Worm (Caenorhabditis elegans) whole organism, L1 larva: ENCODE data around the gene T12G3.6.

Experiments used
- C16A3.4 ChIP-seq: fragments of 150-350 bp; optimal IDR thresholded peaks from 2 replicates; lab custom pipeline; 2014; ENCODE audit warnings: missing biosample characterization, missing genetic modification characterization
- aha-1 ChIP-seq: fragments of 150-350 bp; optimal IDR thresholded peaks from 2 replicates; lab custom pipeline; 2014; ENCODE audit warnings: missing biosample characterization, missing genetic modification characterization
- aly-2 ChIP-seq: fragments of 150-350 bp; optimal IDR thresholded peaks from 2 replicates; lab custom pipeline; 2014; ENCODE audit warnings: missing biosample characterization, missing genetic modification characterization
- ceh-8 ChIP-seq: fragments of 200-800 bp; sonication (Bioruptor generic); optimal IDR thresholded peaks from 2 replicates; lab custom pipeline; 2018; ENCODE audit warnings: mild to moderate bottlenecking, missing genetic modification characterization, moderate library complexity, missing compliant biosample characterization
- ces-1 ChIP-seq: fragments of 150-350 bp; optimal IDR thresholded peaks from 2 replicates; lab custom pipeline; 2014; ENCODE audit warnings: missing biosample characterization, missing genetic modification reagents, missing genetic modification characterization
- dsc-1 ChIP-seq: sonication (generic microtip); optimal IDR thresholded peaks from 2 replicates; lab custom pipeline; 2016; ENCODE audit warnings: mild to moderate bottlenecking, missing genetic modification characterization, missing compliant biosample characterization
- efl-1 ChIP-seq, 4 experiments: fragments of 150-350 bp; optimal IDR thresholded peaks in 3 of 4; peaks in 1 of 4; 1 replicate in 1 of 4; 2 replicates in 3 of 4; lab custom pipeline; 2014; ENCODE audit warnings: missing biosample characterization in 2 of 4, missing genetic modification characterization in 2 of 4, missing genetic modification reagents in 2 of 4
- efl-3 ChIP-seq: fragments of 200-800 bp; sonication (Bioruptor generic); optimal IDR thresholded peaks from 2 replicates; lab custom pipeline; 2018; ENCODE audit warnings: mild to moderate bottlenecking, missing genetic modification characterization, missing compliant biosample characterization
- hpl-2 ChIP-seq: fragments of 150-350 bp; optimal IDR thresholded peaks from 2 replicates; lab custom pipeline; 2014; ENCODE audit warnings: missing biosample characterization, missing genetic modification reagents, missing genetic modification characterization
- jun-1 ChIP-seq: fragments of 150-350 bp; optimal IDR thresholded peaks from 2 replicates; lab custom pipeline; 2014; ENCODE audit warnings: missing biosample characterization, missing genetic modification reagents, missing genetic modification characterization
- lin-14 ChIP-seq: fragments of 200-800 bp; sonication (Bioruptor generic); optimal IDR thresholded peaks from 2 replicates; lab custom pipeline; 2018; ENCODE audit warnings: mild to moderate bottlenecking, missing genetic modification characterization, moderate library complexity, missing compliant biosample characterization
- lin-15B ChIP-seq: fragments of 150-350 bp; sonication (generic microtip); optimal IDR thresholded peaks from 3 replicates; lab custom pipeline; 2014; ENCODE audit warnings: missing biosample characterization, missing genetic modification characterization
- lin-35 ChIP-seq, 2 experiments: fragments of 150-350 bp; optimal IDR thresholded peaks; 2 replicates each; lab custom pipeline; 2014; ENCODE audit warnings: missing biosample characterization in 2 of 2, missing genetic modification characterization in 2 of 2, missing genetic modification reagents in 2 of 2
- lin-39 ChIP-seq: fragments of 150-350 bp; optimal IDR thresholded peaks from 2 replicates; lab custom pipeline; 2014; ENCODE audit warnings: missing biosample characterization, missing genetic modification reagents, missing genetic modification characterization
- lsy-2 ChIP-seq, 2 experiments: fragments of 150-350 bp; optimal IDR thresholded peaks; 2 replicates each; lab custom pipeline; 2014; ENCODE audit warnings: missing biosample characterization in 2 of 2, missing genetic modification characterization in 2 of 2
- mdl-1 ChIP-seq, 2 experiments: fragments of 150-350 bp; optimal IDR thresholded peaks; 2 replicates each; lab custom pipeline; 2014 to 2017; ENCODE audit warnings: missing biosample characterization in 2 of 2, missing genetic modification characterization in 2 of 2, inconsistent platforms in 1 of 2
- nhr-11 ChIP-seq: fragments of 150-350 bp; optimal IDR thresholded peaks from 2 replicates; lab custom pipeline; 2014; ENCODE audit warnings: missing biosample characterization, missing genetic modification characterization
- nhr-19 ChIP-seq: fragments of 200-800 bp; sonication (Bioruptor generic); conservative IDR thresholded peaks from 2 replicates; pipeline ENCODE4 v1.3.6; 2022; ENCODE audit warnings: missing genetic modification characterization, missing compliant biosample characterization
- nhr-20 ChIP-seq: sonication (generic microtip); optimal IDR thresholded peaks from 2 replicates; lab custom pipeline; 2016; ENCODE audit warnings: mild to moderate bottlenecking, missing genetic modification characterization, missing compliant biosample characterization
- nhr-47 ChIP-seq: sonication (generic microtip); optimal IDR thresholded peaks from 2 replicates; lab custom pipeline; 2016; ENCODE audit warnings: mild to moderate bottlenecking, missing genetic modification characterization, moderate library complexity, missing compliant biosample characterization
- nhr-71 ChIP-seq: sonication (generic microtip); optimal IDR thresholded peaks from 2 replicates; lab custom pipeline; 2016; ENCODE audit warnings: mild to moderate bottlenecking, missing genetic modification characterization, moderate library complexity, missing compliant biosample characterization
- nhr-76 ChIP-seq: sonication (generic microtip); optimal IDR thresholded peaks from 2 replicates; lab custom pipeline; 2017; ENCODE audit warnings: missing biosample characterization, missing genetic modification characterization
- nhr-84 ChIP-seq: sonication (generic microtip); optimal IDR thresholded peaks from 2 replicates; lab custom pipeline; 2017; ENCODE audit warnings: missing biosample characterization, missing genetic modification characterization
- nhr-90 ChIP-seq: sonication (generic microtip); optimal IDR thresholded peaks from 2 replicates; lab custom pipeline; 2016; ENCODE audit warnings: mild to moderate bottlenecking, missing genetic modification characterization, missing compliant biosample characterization; ENCODE audit not compliant: poor library complexity
- pag-3 ChIP-seq: sonication (generic microtip); optimal IDR thresholded peaks from 2 replicates; lab custom pipeline; 2017; ENCODE audit warnings: missing genetic modification characterization, mild to moderate bottlenecking, missing compliant biosample characterization, antibody characterized with exemption, borderline replicate concordance; ENCODE audit not compliant: insufficient read depth
- rnt-1 ChIP-seq: sonication (generic microtip); optimal IDR thresholded peaks from 2 replicates; lab custom pipeline; 2016; ENCODE audit warnings: mild to moderate bottlenecking, missing genetic modification characterization, moderate library complexity, missing compliant biosample characterization
- skn-1 ChIP-seq: fragments of 150-350 bp; optimal IDR thresholded peaks from 2 replicates; lab custom pipeline; 2014; ENCODE audit warnings: missing biosample characterization, missing genetic modification characterization
- snu-23 ChIP-seq: sonication (generic microtip); optimal IDR thresholded peaks from 2 replicates; lab custom pipeline; 2016; ENCODE audit warnings: missing genetic modification characterization, missing compliant biosample characterization
- sup-37 ChIP-seq: fragments of 200-800 bp; sonication (Bioruptor generic); optimal IDR thresholded peaks from 2 replicates; lab custom pipeline; 2018; ENCODE audit warnings: mild to moderate bottlenecking, missing genetic modification characterization, missing compliant biosample characterization
- swsn-7 ChIP-seq: sonication (generic microtip); optimal IDR thresholded peaks from 2 replicates; lab custom pipeline; 2016; ENCODE audit warnings: missing genetic modification characterization, missing compliant biosample characterization
- tbx-2 ChIP-seq: sonication (generic microtip); optimal IDR thresholded peaks from 2 replicates; lab custom pipeline; 2016; ENCODE audit warnings: missing genetic modification characterization, missing compliant biosample characterization
- unc-98 ChIP-seq: fragments of 200-800 bp; sonication (Bioruptor generic); IDR thresholded peaks from 2 replicates; pipeline ENCODE4 v1.3.6; 2022; ENCODE audit warnings: missing genetic modification characterization, missing compliant biosample characterization
- xbp-1 ChIP-seq: sonication (generic microtip); optimal IDR thresholded peaks from 2 replicates; lab custom pipeline; 2016; ENCODE audit warnings: missing genetic modification characterization, missing compliant biosample characterization
- zag-1 ChIP-seq: fragments of 150-350 bp; optimal IDR thresholded peaks from 2 replicates; lab custom pipeline; 2014; ENCODE audit warnings: missing biosample characterization, missing genetic modification characterization
- ztf-11 ChIP-seq, 2 experiments: sonication (generic microtip); optimal IDR thresholded peaks; 2 replicates each; lab custom pipeline; 2016 to 2017; ENCODE audit warnings: missing genetic modification characterization in 2 of 2, missing biosample characterization in 1 of 2, missing compliant biosample characterization in 1 of 2
- ztf-4 ChIP-seq: fragments of 150-350 bp; optimal IDR thresholded peaks from 2 replicates; lab custom pipeline; 2014; ENCODE audit warnings: missing biosample characterization, missing genetic modification characterization

The T12G3.6 gene

DNA sequence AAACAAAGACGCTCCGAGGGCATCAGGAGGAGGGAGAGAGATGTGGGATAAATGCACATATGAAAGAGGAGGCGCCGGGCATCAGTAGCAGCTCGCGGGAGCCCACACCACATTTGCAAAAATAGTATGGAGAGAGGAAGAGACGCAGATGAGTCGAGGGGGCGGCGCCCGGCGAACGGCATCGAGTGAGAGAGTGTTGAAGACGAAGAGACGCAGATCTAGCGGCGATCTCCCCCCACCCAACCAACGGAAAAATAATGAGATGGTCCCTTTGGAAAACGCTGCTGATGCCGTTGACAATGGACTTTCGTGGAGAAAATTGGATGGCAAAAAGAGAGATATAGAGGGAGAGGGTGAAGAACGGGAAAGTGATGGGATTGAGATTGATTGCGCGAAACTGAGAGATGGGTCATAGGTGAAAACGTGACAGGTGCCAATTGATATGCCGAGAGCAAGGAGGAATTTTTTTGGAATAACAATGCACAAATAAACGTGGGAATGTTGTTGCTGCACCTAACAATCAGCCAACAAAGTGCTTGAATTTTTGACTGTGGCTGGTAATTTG is 18.6 kb downstream of the T12G3.6 start:
- TF ChIP-seq dsc-1 (peak; percentile 43), C16A3.4 (no peak), snu-23 (GFP tag; lab: Kevin White, UChicago) (peak; percentile 43), lin-14 (GFP tag; lab: Kevin White, UChicago) (peak; percentile 96), nhr-90 (no peak), pag-3 (peak; percentile 90), xbp-1 (peak; percentile 25), efl-3 (no peak), nhr-19 (GFP tag; lab: Robert Waterston, UW) (peak; percentile 44), ceh-8 (GFP tag; lab: Kevin White, UChicago) (no peak), skn-1 (tag; lab: Kevin White, UChicago) (no peak), mdl-1 (tag; optimal IDR thresholded peaks at IDR 0.05; lab: Kevin White, UChicago) (peak in 1 of 2 experiments; percentile 14), rnt-1 (tag; lab: Kevin White, UChicago) (peak; percentile 77), lin-35 (GFP tag; optimal IDR thresholded peaks at IDR 0.05; lab: Kevin White, UChicago) (peak in 1 of 2 experiments; percentile 12), swsn-7 (peak; percentile 27), lin-39 (tag; lab: Kevin White, UChicago) (peak; percentile 42), ztf-11 (tag; optimal IDR thresholded peaks at IDR 0.05; lab: Kevin White, UChicago) (no peak), nhr-47 (tag; lab: Kevin White, UChicago) (no peak), nhr-76 (tag; lab: Kevin White, UChicago) (no peak), tbx-2 (tag; lab: Kevin White, UChicago) (peak; percentile 42), efl-1 (optimal IDR thresholded peaks at IDR 0.05; lab: Kevin White, UChicago) (peak in 1 of 2 experiments; percentile 3), efl-1 (GFP tag; optimal IDR thresholded peaks at IDR 0.05 in 1 of 2; lab: Kevin White, UChicago) (peak in 1 of 2 experiments; percentile 73), nhr-20 (peak; percentile 32), lsy-2 (tag; optimal IDR thresholded peaks at IDR 0.05; lab: Kevin White, UChicago) (peak in 1 of 2 experiments; percentile 22), nhr-71 (tag; lab: Kevin White, UChicago) (peak; percentile 81)

DNA sequence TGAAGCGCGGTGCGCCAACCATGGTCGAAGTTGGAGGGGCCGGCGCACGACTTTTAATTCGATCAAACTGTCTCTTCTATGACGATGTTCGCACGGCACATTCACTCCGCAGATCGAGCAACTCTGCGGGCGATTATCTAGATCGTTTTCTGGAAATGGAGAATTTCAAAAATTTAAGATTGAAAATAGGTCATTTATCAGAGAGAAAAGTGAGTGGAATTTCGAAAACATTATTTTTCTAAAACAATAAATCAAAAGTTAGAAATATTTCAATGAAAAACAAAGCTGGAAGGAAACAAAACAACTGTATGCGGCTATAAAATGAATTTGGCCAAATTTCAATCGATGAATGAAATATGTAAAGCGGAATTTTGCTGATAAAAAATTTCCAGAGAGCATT is 20.2 kb downstream of the T12G3.6 start, which contains the start of the genes ZK617.26 and unc-22:
Gene ZK617.26 (minus strand): TSS at position 101 of the 400 bp plus-strand sequence.
Gene unc-22 (minus strand): TSS at position 149 of the 400 bp plus-strand sequence.
- TF ChIP-seq nhr-11 (tag; lab: Kevin White, UChicago) (no peak), mdl-1 (tag; optimal IDR thresholded peaks at IDR 0.05; lab: Kevin White, UChicago) (no peak), aly-2 (no peak), aha-1 (no peak), jun-1 (tag; lab: Kevin White, UChicago) (no peak), hpl-2 (GFP tag; lab: Kevin White, UChicago) (no peak), lin-15B (tag; lab: Kevin White, UChicago) (no peak)

DNA sequence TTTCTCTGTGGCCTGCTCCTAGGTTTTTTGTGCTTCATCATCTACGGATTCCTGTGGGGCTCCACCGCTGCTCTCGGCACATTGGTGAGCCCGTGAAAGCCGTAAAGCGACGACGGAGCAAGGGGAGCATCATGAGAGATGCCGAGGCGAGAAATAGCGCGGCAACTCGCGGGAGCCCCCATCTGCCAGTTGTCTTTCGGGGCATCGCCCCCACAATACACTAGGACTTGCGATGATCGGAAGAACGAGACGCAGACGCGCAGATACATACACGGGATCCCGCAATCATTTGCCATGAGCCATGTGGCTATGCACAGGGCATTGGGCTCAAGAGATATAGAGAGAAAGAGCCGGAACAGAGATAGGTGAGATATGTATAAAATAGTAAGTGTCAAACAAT is 20.7 kb downstream of the T12G3.6 start:
- TF ChIP-seq snu-23 (GFP tag; lab: Kevin White, UChicago) = peak; percentile 41
- no peak for TF ChIP-seq zag-1
- TF ChIP-seq nhr-19 (GFP tag; lab: Robert Waterston, UW) = peak; percentile 55
- TF ChIP-seq lin-14 (GFP tag; lab: Kevin White, UChicago) = peak; percentile 87
- TF ChIP-seq unc-98 = peak; percentile 42; the same call in 1 of the 2 replicates
- peak in 1 of 2 experiments; percentile 43 for TF ChIP-seq lsy-2 (tag; optimal IDR thresholded peaks at IDR 0.05; lab: Kevin White, UChicago)
- TF ChIP-seq nhr-20 = peak; percentile 30
- TF ChIP-seq mdl-1 (tag; optimal IDR thresholded peaks at IDR 0.05; lab: Kevin White, UChicago) = peak in 1 of 2 experiments; percentile 35
- TF ChIP-seq lin-35 (GFP tag; optimal IDR thresholded peaks at IDR 0.05; lab: Kevin White, UChicago) = no peak
- peak; percentile 22 for TF ChIP-seq swsn-7
- TF ChIP-seq lin-39 (tag; lab: Kevin White, UChicago) = peak; percentile 8
- peak; percentile 6 to 24 for TF ChIP-seq efl-1 (optimal IDR thresholded peaks at IDR 0.05; lab: Kevin White, UChicago)
- TF ChIP-seq efl-1 (GFP tag; optimal IDR thresholded peaks at IDR 0.05 in 1 of 2; lab: Kevin White, UChicago) = peak; percentile 14 to 90
- peak; percentile 36 for TF ChIP-seq sup-37 (GFP tag; lab: Kevin White, UChicago)
- no peak for TF ChIP-seq ces-1
- TF ChIP-seq nhr-71 (tag; lab: Kevin White, UChicago) = peak; percentile 77
- TF ChIP-seq pag-3 = peak; percentile 97
- peak; percentile 55 for TF ChIP-seq dsc-1
- peak; percentile 7 for TF ChIP-seq xbp-1
- peak; percentile 83 for TF ChIP-seq rnt-1 (tag; lab: Kevin White, UChicago)
- TF ChIP-seq tbx-2 (tag; lab: Kevin White, UChicago) = peak; percentile 38
- TF ChIP-seq nhr-84 = no peak
- no peak for TF ChIP-seq ztf-4 (tag; lab: Kevin White, UChicago)
